Fruit fly (Drosophila melanogaster) Kc167 (cell line): ENCODE data around the gene CG31064.

Source experiments
- Myc ChIP-seq: fragments of >200 bp; optimal IDR thresholded peaks from 2 replicates; lab custom pipeline; 2017; ENCODE audit warnings: missing external identifiers
- Sin3A ChIP-seq: fragments of >200 bp; optimal IDR thresholded peaks from 2 replicates; lab custom pipeline; 2018; ENCODE audit warnings: missing external identifiers
- h ChIP-seq: fragments of >200 bp; optimal IDR thresholded peaks from 3 replicates; lab custom pipeline; 2018; ENCODE audit warnings: missing external identifiers
- insv ChIP-seq: fragments of >200 bp; optimal IDR thresholded peaks from 3 replicates; lab custom pipeline; 2018; ENCODE audit warnings: missing external identifiers
- psq ChIP-seq: fragments of >200 bp; optimal IDR thresholded peaks from 2 replicates; lab custom pipeline; 2017; ENCODE audit warnings: missing external identifiers
- ttk ChIP-seq: sonication (Bioruptor generic); optimal IDR thresholded peaks from 2 replicates; lab custom pipeline; 2017; ENCODE audit warnings: missing external identifiers

CG31064 gene

DNA sequence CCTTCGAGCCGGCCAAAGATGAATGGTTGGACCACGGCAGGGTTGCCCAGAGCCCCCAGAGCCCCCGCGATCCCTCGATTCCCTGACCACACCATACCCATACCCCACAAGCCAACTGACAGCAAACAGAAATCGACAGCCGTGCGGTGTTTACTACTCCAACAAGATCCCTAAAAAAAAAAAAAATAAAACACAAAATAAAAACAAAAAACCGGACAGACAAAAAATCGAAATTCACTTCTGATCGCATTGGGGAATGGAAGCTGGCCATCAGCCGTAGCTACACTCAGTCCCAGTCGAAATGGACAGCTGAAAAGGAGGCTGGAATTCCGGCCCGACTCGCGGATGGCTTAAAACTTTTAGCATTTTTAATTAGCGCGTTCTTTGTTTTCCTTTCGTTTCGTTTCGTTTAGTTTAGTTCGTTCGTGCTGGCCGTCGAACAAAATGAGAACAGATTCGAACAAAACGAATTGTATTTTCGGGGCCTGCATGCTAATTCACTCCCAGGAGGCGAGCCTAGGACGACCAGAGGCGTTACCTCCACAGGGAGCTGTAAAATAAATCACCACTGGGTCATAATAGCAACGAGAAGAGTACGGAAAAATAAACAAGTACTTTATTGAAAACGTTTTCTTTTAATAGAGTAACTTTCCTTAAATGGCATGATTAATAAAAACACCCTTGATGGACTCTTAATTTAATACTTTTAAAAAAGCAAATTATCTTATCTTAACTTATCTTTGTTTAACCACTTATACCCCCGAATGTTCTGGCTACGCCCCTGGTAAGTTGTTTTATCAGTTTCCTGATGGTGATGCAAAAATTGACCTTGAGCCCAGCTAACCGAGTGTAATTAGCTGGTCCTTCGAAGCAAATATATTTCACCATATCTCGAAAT lies 39.8 kb downstream of the CG31064 start:
- TF ChIP-seq psq (lab: Kevin White, UChicago), result no peak
- TF ChIP-seq Sin3A (lab: Kevin White, UChicago), result no peak

DNA sequence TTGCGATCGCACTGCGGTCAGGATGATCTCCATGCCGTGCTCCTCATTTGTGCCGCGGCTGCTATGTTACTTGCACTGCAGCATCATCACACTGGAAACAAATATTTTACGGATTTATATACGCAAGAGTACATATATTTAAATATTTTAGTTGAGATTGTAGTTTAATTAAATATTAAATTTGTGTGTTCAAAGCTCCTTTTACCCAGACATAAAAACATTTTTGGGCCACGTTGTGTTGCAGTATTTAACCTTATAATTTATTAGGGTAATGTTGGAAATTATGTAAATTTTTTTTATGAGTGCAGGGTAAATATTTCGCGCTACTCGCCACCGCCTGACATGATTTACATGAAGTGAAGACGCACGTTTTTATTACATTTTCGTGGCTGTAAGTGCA lies 41.3 kb downstream of the CG31064 start:
- no peak for TF ChIP-seq insv
- TF ChIP-seq Myc (lab: Kevin White, UChicago), result no peak

DNA sequence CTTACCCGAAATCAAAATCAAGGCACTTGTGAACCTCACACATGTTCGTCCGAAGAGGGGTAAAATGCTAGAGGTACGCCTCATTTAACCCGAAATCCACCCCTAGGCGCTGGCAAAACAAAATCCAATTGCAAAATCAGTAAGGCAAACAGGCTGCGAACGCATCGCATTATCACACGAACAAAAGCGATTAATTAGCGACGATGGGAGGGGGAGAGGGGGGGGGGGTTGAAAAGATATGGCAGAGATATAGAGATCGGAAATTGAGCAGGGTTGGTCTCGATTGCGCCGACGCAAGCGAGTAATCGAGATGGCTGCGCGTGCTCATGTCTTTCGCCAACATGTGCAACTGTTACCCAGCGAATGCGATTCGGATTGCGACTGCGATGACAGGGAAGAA lies 42.0 kb downstream of the CG31064 start:
- no peak for TF ChIP-seq psq (lab: Kevin White, UChicago)
- TF ChIP-seq Myc (lab: Kevin White, UChicago), result no peak
- TF ChIP-seq Sin3A (lab: Kevin White, UChicago), result no peak
- TF ChIP-seq h (lab: Kevin White, UChicago), result no peak
- TF ChIP-seq insv, result no peak
- no peak for TF ChIP-seq ttk (lab: Kevin White, UChicago)

DNA sequence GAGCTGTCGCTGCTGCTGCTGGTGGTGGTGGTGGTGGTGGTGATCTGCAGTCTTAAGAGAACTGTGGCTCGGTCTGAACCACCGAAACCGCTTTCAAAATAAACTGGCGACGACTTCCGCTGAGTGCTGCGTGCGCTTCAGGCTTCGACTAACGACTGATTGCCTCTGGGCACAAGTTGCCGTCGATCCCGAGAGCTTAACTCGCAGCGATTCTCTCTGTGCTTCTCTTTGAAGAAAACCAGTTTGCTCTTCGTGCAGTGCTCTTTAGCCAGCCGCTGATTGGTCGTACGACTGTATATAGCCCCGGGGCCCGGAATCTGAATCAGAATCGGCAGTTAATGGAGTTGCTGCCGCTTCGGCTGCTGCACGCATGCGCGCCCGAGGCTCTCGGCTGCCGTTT lies 44.8 kb downstream of the CG31064 start, which contains the start of gene Ser:
Ser (minus strand) TSS at position 162 of the 400 bp plus-strand sequence.
- TF ChIP-seq Sin3A (lab: Kevin White, UChicago), result no peak
- TF ChIP-seq h (lab: Kevin White, UChicago), result no peak
- TF ChIP-seq psq (lab: Kevin White, UChicago), result no peak
- no peak for TF ChIP-seq insv
- no peak for TF ChIP-seq Myc (lab: Kevin White, UChicago)

DNA sequence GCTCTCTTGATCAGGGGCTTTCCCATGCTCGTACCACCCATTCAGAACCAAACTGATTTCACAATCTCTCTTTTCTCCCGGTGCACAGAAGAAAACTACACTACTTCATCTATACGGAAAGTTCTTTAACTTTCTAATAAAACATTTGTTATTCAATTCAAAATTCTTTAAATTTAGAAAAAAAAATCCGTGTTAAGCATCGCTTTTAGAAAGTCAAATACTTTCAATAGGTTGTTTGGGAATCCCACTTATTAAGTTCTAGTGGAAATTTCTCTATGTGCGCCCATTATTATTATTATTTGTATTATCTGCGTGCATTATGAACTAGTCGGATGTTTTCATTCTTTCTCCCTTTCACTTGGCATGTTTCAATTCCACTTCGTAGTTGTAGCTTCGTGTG lies 45.8 kb downstream of the CG31064 start:
- TF ChIP-seq Myc (lab: Kevin White, UChicago) (no peak), psq (lab: Kevin White, UChicago) (no peak), ttk (lab: Kevin White, UChicago) (no peak), h (lab: Kevin White, UChicago) (no peak), insv (no peak), Sin3A (lab: Kevin White, UChicago) (no peak)

DNA sequence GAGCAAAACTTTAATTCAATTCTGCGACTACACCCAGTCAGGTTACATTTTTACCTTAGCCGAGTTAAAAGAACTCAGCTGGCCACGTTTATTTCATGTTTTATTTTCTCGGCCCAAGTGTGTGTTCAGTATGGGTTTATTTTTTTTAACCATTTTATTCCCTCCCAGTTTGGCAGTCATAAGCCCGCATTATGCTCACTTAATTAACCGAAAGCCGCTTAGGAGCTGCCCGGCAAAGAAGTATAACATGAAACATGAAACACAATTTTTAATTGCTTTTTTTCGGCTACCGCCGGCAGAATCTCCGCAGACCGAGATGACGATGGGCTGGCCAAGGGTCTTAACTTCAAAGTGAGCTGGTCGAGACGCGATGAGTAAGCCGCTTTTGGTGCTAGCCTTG lies 52.0 kb downstream of the CG31064 start:
- TF ChIP-seq h (lab: Kevin White, UChicago), result no peak
- no peak for TF ChIP-seq Myc (lab: Kevin White, UChicago)
- no peak for TF ChIP-seq ttk (lab: Kevin White, UChicago)
- TF ChIP-seq insv, result no peak

DNA sequence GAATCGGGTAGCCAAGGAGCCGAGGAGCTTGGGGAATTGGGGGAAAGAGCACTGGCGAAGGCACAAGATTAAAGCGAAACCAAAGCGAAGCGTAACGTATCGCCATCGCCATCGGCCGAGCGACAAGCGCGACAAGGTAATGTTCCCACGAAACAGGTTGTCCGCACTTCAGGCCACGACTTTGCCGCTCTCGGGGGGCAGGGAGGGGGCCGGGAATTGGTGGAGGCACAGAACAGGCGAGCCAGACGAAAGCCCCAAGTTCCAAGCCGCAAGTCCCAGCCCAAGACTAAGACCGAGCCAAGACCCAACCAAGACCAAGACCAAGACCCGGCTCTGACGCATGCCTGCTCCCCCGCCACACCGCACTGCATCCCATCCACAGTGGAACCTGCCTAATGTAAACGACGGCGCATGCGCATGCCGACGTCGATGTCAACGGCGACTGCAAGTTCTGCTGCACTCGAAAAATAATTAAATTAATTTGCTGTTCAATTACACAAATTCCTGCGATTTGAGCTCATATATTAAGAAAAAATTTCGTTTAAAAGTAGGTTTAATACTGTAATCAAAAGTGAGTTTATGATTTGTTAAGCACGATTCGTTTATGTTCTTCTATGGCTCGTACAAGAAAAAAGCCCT lies 52.8 kb downstream of the CG31064 start:
- TF ChIP-seq h (lab: Kevin White, UChicago) (no peak), insv (no peak), Myc (lab: Kevin White, UChicago) (no peak), Sin3A (lab: Kevin White, UChicago) (no peak), psq (lab: Kevin White, UChicago) (no peak), ttk (lab: Kevin White, UChicago) (no peak)

DNA sequence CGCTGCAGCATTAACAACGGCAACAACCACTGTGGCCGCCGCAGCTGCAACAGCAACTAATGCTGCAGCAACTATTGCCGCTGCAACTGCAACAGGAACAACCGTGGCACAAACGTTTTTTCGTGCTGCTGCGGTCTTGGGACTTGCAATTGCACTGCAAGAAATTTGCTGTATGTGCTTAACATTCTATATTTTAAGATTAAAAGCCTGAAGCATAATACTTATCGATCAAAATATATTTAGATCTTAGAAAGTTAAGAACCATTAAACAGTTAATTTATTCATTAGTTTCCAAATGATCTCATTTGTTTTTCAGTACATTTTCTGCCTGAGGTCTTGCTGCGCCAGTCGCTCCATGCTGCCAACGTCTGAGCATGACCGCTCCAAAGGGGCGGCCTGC lies 57.8 kb downstream of the CG31064 start:
- TF ChIP-seq h (lab: Kevin White, UChicago) (no peak), insv (no peak), Myc (lab: Kevin White, UChicago) (no peak), Sin3A (lab: Kevin White, UChicago) (no peak), psq (lab: Kevin White, UChicago) (no peak), ttk (lab: Kevin White, UChicago) (no peak)
